Fruit fly (Drosophila melanogaster): ENCODE results near the gene CG45676.

CG45676 gene

dm6 chr3R:11460502-11461358 is 42.0 kb downstream of the CG45676 start, which contains the start of gene PGRP-LB:
Gene PGRP-LB, minus strand, starts transcription at chr3R:11460552.
- no peak for TF ChIP-seq CTCF (optimal IDR thresholded peaks at IDR 0.05)
- TF ChIP-seq CG8478 (optimal IDR thresholded peaks at IDR 0.05): no peak

- TF ChIP-seq CTCF (optimal IDR thresholded peaks at IDR 0.05): no peak
- TF ChIP-seq CG8478 (optimal IDR thresholded peaks at IDR 0.05): no peak
Observed at dm6 chr3R:11467812-11468211, 49.1 kb downstream of the CG45676 start.
